Fruit fly (Drosophila melanogaster) whole organism, wandering third instar larva: ENCODE data around the gene CG15160.

Source experiments
- Abd-B ChIP-seq: fragments of >200 bp; optimal IDR thresholded peaks from 2 replicates; lab custom pipeline; 2017; ENCODE audit warnings: missing biosample characterization, missing genetic modification characterization
- CG32264 ChIP-seq: fragments of 200-800 bp; sonication (Bioruptor generic); optimal IDR thresholded peaks from 2 replicates; lab custom pipeline; 2016; ENCODE audit warnings: missing biosample characterization, missing genetic modification characterization
- CG9705 ChIP-seq: fragments of 200-800 bp; sonication (Bioruptor generic); optimal IDR thresholded peaks from 2 replicates; lab custom pipeline; 2018; ENCODE audit warnings: missing biosample characterization, mild to moderate bottlenecking, missing genetic modification characterization
- CrebA ChIP-seq: fragments of 200-800 bp; sonication (Bioruptor generic); optimal IDR thresholded peaks from 2 replicates; lab custom pipeline; 2016; ENCODE audit warnings: missing biosample characterization, mild to moderate bottlenecking, missing genetic modification characterization, borderline replicate concordance
- Dfd ChIP-seq: fragments of >200 bp; optimal IDR thresholded peaks from 2 replicates; lab custom pipeline; 2017; ENCODE audit warnings: missing biosample characterization, missing genetic modification characterization
- Dif ChIP-seq: fragments of 200-275, 200-300 bp; sonication (Bioruptor generic); optimal IDR thresholded peaks from 2 replicates; lab custom pipeline; 2018; ENCODE audit warnings: missing biosample characterization, missing genetic modification characterization; ENCODE audit not compliant: partially characterized antibody
- HLH106 ChIP-seq: fragments of 200-800 bp; optimal IDR thresholded peaks from 3 replicates; lab custom pipeline; 2019; ENCODE audit warnings: missing biosample characterization, mild to moderate bottlenecking, missing genetic modification characterization, moderate library complexity
- Hnf4 ChIP-seq: fragments of 200-800 bp; sonication (Bioruptor generic); optimal IDR thresholded peaks from 2 replicates; lab custom pipeline; 2016; ENCODE audit warnings: missing biosample characterization, mild to moderate bottlenecking, missing genetic modification characterization
- Hr83 ChIP-seq: fragments of 200-300 bp; sonication (Bioruptor generic); optimal IDR thresholded peaks from 2 replicates; lab custom pipeline; 2016; ENCODE audit warnings: missing biosample characterization, mild to moderate bottlenecking, missing genetic modification characterization, moderate library complexity; ENCODE audit not compliant: poor library complexity, severe bottlenecking
- Jra ChIP-seq: sonication (Bioruptor generic); optimal IDR thresholded peaks from 2 replicates; lab custom pipeline; 2016; ENCODE audit warnings: missing biosample characterization, missing genetic modification characterization
- Myc ChIP-seq: fragments of >200 bp; optimal IDR thresholded peaks from 2 replicates; lab custom pipeline; 2017
- N ChIP-seq: fragments of >200 bp; optimal IDR thresholded peaks from 2 replicates; lab custom pipeline; 2018; ENCODE audit warnings: missing biosample characterization, missing external identifiers, missing genetic modification characterization
- OdsH ChIP-seq: fragments of 200-800 bp; sonication (Bioruptor generic); optimal IDR thresholded peaks from 2 replicates; lab custom pipeline; 2016; ENCODE audit warnings: missing biosample characterization, mild to moderate bottlenecking, missing genetic modification characterization
- Rel ChIP-seq, 2 experiments: fragments of 200-800 bp; sonication (Bioruptor generic) in 1 of 2; optimal IDR thresholded peaks; 2 replicates in 1 of 2; 3 replicates in 1 of 2; lab custom pipeline; 2016 to 2019; ENCODE audit warnings: mild to moderate bottlenecking in 2 of 2, missing biosample characterization in 2 of 2, missing genetic modification characterization in 2 of 2, moderate library complexity in 1 of 2
- Sp1 ChIP-seq: fragments of 200-800 bp; sonication (Bioruptor generic); optimal IDR thresholded peaks from 3 replicates; lab custom pipeline; 2019; ENCODE audit warnings: missing biosample characterization, mild to moderate bottlenecking, missing genetic modification characterization, moderate library complexity
- Vsx2 ChIP-seq: fragments of 200-300, 225-300 bp; sonication (Bioruptor generic); optimal IDR thresholded peaks from 2 replicates; lab custom pipeline; 2018; ENCODE audit warnings: missing biosample characterization, missing genetic modification characterization; ENCODE audit not compliant: partially characterized antibody
- br ChIP-seq: fragments of 200-800 bp; sonication (Bioruptor generic); optimal IDR thresholded peaks from 2 replicates; lab custom pipeline; 2016; ENCODE audit warnings: missing biosample characterization, missing genetic modification characterization
- dmrt93B ChIP-seq: fragments of 200-800 bp; sonication (Bioruptor generic); optimal IDR thresholded peaks from 2 replicates; lab custom pipeline; 2018; ENCODE audit warnings: missing biosample characterization, mild to moderate bottlenecking, missing genetic modification characterization
- dsf ChIP-seq: sonication (Bioruptor generic); optimal IDR thresholded peaks from 2 replicates; lab custom pipeline; 2016; ENCODE audit warnings: missing biosample characterization, missing genetic modification characterization, borderline replicate concordance
- ey ChIP-seq: fragments of 200-800 bp; sonication (Bioruptor generic); optimal IDR thresholded peaks from 2 replicates; lab custom pipeline; 2016; ENCODE audit warnings: missing biosample characterization, missing genetic modification characterization
- foxo ChIP-seq, 2 experiments: fragments of 200-800 bp; sonication (Bioruptor generic); optimal IDR thresholded peaks; 2 replicates in 1 of 2; 3 replicates in 1 of 2; lab custom pipeline; 2016 to 2017; ENCODE audit warnings: missing biosample characterization in 2 of 2, missing genetic modification characterization in 2 of 2
- fru ChIP-seq: fragments of 200-800 bp; sonication (Bioruptor generic); optimal IDR thresholded peaks from 3 replicates; lab custom pipeline; 2016; ENCODE audit warnings: missing biosample characterization, mild to moderate bottlenecking, missing genetic modification characterization
- h ChIP-seq: fragments of 200-800 bp; sonication (Bioruptor generic); optimal IDR thresholded peaks from 3 replicates; lab custom pipeline; 2016; ENCODE audit warnings: missing biosample characterization, mild to moderate bottlenecking, missing genetic modification characterization
- jim ChIP-seq: fragments of 175-275, 200-325 bp; sonication (Bioruptor generic); optimal IDR thresholded peaks from 2 replicates; lab custom pipeline; 2016; ENCODE audit warnings: missing biosample characterization, mild to moderate bottlenecking, missing genetic modification characterization
- pan ChIP-seq: fragments of >200 bp; optimal IDR thresholded peaks from 2 replicates; lab custom pipeline; 2017
- psq ChIP-seq: fragments of 200-800 bp; sonication (Bioruptor generic); optimal IDR thresholded peaks from 3 replicates; lab custom pipeline; 2017; ENCODE audit warnings: missing biosample characterization, mild to moderate bottlenecking, missing genetic modification characterization, moderate library complexity
- rgr ChIP-seq: fragments of 200-800 bp; sonication (Bioruptor generic); optimal IDR thresholded peaks from 3 replicates; lab custom pipeline; 2016; ENCODE audit warnings: missing biosample characterization, mild to moderate bottlenecking, missing genetic modification characterization
- sage ChIP-seq: fragments of 200-800 bp; sonication (Bioruptor generic); optimal IDR thresholded peaks from 2 replicates; lab custom pipeline; 2016; ENCODE audit warnings: missing biosample characterization, mild to moderate bottlenecking, missing genetic modification characterization
- sv ChIP-seq: fragments of 200-800 bp; sonication (Bioruptor generic); optimal IDR thresholded peaks from 3 replicates; lab custom pipeline; 2016; ENCODE audit warnings: missing biosample characterization, missing genetic modification characterization
- tai ChIP-seq: sonication (Bioruptor generic); optimal IDR thresholded peaks from 2 replicates; lab custom pipeline; 2016; ENCODE audit warnings: missing biosample characterization, missing genetic modification characterization
- usp ChIP-seq: fragments of >200 bp; optimal IDR thresholded peaks from 2 replicates; lab custom pipeline; 2017; ENCODE audit warnings: missing biosample characterization, missing genetic modification characterization
- woc ChIP-seq: sonication (Bioruptor generic); optimal IDR thresholded peaks from 2 replicates; lab custom pipeline; 2016; ENCODE audit warnings: missing biosample characterization, mild to moderate bottlenecking, missing genetic modification characterization

The CG15160 gene

DNA sequence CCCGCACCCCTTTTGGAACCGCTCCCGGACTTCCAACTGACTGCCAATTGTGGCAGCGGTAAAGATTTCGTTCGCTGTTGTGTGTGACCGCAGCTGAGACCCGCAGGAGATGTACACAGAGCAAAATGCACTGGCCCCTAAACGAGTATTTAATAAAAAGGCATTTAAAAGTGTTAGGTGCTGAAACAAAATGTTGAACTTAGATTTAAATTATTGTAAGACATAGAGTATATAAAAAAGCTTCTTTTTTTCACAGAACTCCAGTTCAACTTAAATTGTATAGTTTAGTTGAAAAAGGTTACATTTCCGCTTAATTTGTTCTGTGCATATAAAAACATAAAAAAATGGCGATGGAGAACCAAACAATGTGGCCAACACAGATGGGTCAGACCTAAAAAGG lies 37.4 kb downstream of the CG15160 start:
- TF ChIP-seq dmrt93B (GFP tag; lab: Kevin White, UChicago): peak; percentile 39
- no peak for TF ChIP-seq N
- peak; percentile 70 for TF ChIP-seq ey (GFP tag; lab: Kevin White, UChicago)
- no peak for TF ChIP-seq CG9705 (GFP tag; lab: Kevin White, UChicago)
- peak; percentile 42 for TF ChIP-seq woc (GFP tag; lab: Kevin White, UChicago)
- peak; percentile 41 for TF ChIP-seq Hnf4 (GFP tag; lab: Kevin White, UChicago)
- peak in 1 of 2 experiments; percentile 78 for TF ChIP-seq foxo (GFP tag; optimal IDR thresholded peaks at IDR 0.05; lab: Kevin White, UChicago)
- no peak for TF ChIP-seq Vsx2 (GFP tag; lab: Kevin White, UChicago)
- TF ChIP-seq h (GFP tag; lab: Kevin White, UChicago): peak; percentile 64
- TF ChIP-seq OdsH (GFP tag; lab: Kevin White, UChicago): peak; percentile 56
- peak; percentile 54 for TF ChIP-seq HLH106 (tag; lab: Kevin White, UChicago)
- TF ChIP-seq psq: peak; percentile 59
- TF ChIP-seq fru (GFP tag; lab: Kevin White, UChicago): peak; percentile 81
- no peak for TF ChIP-seq Hr83
- peak; percentile 58 for TF ChIP-seq rgr (GFP tag; lab: Kevin White, UChicago)
- TF ChIP-seq br (GFP tag; lab: Kevin White, UChicago): peak; percentile 64
- no peak for TF ChIP-seq Jra (GFP tag; lab: Kevin White, UChicago)
- peak; percentile 64 for TF ChIP-seq Sp1 (GFP tag; lab: Kevin White, UChicago)

DNA sequence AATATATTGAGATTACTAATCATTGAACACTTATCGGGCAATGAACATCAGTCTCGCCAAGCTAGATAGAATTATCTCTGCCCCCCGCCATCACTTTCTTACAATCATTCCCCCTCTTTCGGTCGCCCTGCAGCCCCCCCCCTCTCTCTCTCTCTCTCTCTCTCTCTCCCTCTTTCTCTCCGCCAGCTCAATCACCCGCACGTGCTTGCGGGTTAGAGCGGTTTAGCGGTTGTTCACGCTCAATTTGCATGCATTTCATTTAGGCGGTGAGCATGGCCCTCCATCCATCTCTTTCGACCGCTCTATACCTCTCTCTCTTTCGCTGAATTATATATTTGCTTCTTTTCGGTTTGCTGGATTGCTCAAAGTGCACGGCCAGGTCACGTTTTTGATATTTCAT lies 38.5 kb downstream of the CG15160 start:
- TF ChIP-seq pan (lab: Kevin White, UChicago) (no peak), CG32264 (GFP tag; lab: Kevin White, UChicago) (no peak), Rel (GFP tag; optimal IDR thresholded peaks at IDR 0.05; lab: Kevin White, UChicago) (no peak), Rel (tag; optimal IDR thresholded peaks at IDR 0.05; lab: Kevin White, UChicago) (peak; percentile 36)

DNA sequence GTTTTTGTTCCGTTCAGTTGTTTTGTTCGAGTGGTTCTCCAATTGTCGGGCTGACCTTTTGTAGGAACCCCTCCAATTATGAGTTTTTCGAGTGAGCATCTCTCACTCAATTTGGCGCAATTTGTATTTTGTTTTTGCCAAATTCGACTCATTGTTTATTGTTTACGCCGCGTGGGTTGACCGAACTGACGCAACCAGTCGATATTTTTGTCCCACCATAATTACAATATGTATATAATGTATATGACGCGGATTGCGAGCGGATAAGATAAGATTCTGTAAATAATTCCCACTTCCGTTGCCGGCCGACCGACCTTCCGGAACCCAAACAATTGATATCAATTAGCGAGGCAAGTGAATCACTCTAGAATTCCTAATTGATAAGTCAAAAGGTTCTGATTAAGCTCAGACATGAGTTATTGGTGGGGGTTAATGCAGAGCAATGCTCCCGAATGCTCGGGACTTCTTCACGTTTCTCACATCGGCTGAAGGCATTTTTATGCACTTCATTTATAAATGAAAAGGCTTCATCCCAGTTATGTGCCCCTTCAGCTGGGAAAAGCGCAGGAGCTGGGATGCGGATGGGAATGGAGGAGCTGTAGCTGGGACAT lies 40.0 kb downstream of the CG15160 start:
- TF ChIP-seq Dfd (GFP tag; lab: Kevin White, UChicago) (no peak), Rel (GFP tag; optimal IDR thresholded peaks at IDR 0.05; lab: Kevin White, UChicago) (no peak), Rel (tag; optimal IDR thresholded peaks at IDR 0.05; lab: Kevin White, UChicago) (peak; percentile 36)

DNA sequence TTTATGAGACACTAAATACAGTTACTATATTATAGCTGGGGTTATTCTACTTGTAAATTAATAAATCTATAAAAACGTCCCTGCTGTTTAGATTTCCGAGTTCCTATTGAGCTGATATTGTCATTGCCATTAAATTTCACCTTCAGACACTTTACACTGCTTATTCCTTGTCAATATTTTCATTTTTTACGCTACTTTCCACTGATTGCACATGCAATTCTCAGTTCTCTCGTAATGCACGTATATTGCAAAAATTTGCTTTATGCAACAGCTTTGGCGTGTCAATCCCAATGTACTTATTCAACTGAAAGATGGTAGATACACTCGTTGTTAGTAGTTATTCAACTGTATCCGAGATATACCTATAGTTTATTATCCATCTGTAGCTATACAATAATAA lies 41.7 kb downstream of the CG15160 start:
- TF ChIP-seq dsf (GFP tag; lab: Kevin White, UChicago) (no peak), psq (no peak), Dif (GFP tag; lab: Kevin White, UChicago) (no peak), jim (GFP tag; lab: Kevin White, UChicago) (no peak), Myc (lab: Kevin White, UChicago) (no peak), Hnf4 (GFP tag; lab: Kevin White, UChicago) (no peak), rgr (GFP tag; lab: Kevin White, UChicago) (no peak), br (GFP tag; lab: Kevin White, UChicago) (no peak), Abd-B (GFP tag; lab: Kevin White, UChicago) (no peak), Vsx2 (GFP tag; lab: Kevin White, UChicago) (no peak), Sp1 (GFP tag; lab: Kevin White, UChicago) (no peak), h (GFP tag; lab: Kevin White, UChicago) (no peak), Rel (GFP tag; optimal IDR thresholded peaks at IDR 0.05; lab: Kevin White, UChicago) (no peak), Rel (tag; optimal IDR thresholded peaks at IDR 0.05; lab: Kevin White, UChicago) (no peak), pan (lab: Kevin White, UChicago) (no peak), sv (no peak)

DNA sequence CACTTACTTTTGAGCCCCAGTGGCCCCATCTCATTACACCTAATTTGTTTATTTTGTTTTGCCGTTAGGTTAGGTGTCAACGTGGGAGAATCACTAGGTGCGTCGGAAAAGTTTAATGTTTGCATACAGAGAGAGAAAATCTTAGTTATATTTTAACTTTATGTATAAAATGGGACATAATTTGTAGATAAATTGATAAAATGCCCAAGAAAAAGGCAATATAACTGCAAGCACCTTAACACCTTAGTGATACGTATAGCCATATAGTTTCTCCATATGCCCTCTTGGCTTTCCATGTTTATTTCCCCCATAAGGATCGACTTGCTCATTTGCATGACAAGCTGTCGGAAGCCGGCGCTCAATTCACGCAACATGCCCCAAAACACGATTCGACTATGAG lies 48.3 kb downstream of the CG15160 start:
- TF ChIP-seq Rel (GFP tag; optimal IDR thresholded peaks at IDR 0.05; lab: Kevin White, UChicago) (no peak), Rel (tag; optimal IDR thresholded peaks at IDR 0.05; lab: Kevin White, UChicago) (no peak), rgr (GFP tag; lab: Kevin White, UChicago) (no peak)

DNA sequence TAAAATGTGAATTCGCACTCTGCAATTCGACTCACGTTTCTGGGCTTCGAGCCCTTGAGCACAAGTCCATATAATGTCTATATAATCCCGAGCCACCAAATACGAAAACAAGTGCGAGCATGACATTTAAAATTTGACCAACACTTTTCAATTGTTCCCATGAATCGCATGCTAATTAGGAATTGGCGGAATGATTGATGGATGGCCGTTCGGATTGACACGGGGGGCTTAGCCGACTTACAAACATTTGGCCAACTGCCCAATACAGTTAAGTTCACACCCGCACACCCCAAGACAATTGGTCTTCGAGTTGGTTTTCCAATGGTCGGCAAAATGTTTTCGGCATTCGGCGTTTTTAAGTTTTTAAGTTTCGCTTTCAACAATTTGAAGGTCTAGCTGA lies 50.4 kb downstream of the CG15160 start:
- TF ChIP-seq Myc (lab: Kevin White, UChicago) (no peak), Hr83 (no peak), tai (GFP tag; lab: Kevin White, UChicago) (no peak), HLH106 (tag; lab: Kevin White, UChicago) (no peak), dmrt93B (GFP tag; lab: Kevin White, UChicago) (no peak), usp (GFP tag; lab: Kevin White, UChicago) (no peak), CrebA (GFP tag; lab: Kevin White, UChicago) (no peak), N (no peak), sv (no peak), sage (no peak)
